Worm (Caenorhabditis elegans) whole organism, early embryonic: ENCODE measurements around the gene F56D2.3.

Source experiments
- B0310.2 ChIP-seq: sonication (generic microtip); optimal IDR thresholded peaks from 2 replicates; lab custom pipeline; 2016; ENCODE audit warnings: mild to moderate bottlenecking, missing genetic modification characterization, missing compliant biosample characterization
- F13C5.2 ChIP-seq: sonication (generic microtip); optimal IDR thresholded peaks from 2 replicates; lab custom pipeline; 2017; ENCODE audit warnings: mild to moderate bottlenecking, missing genetic modification characterization, inconsistent platforms, missing compliant biosample characterization
- ama-1 ChIP-seq: fragments of 150-350 bp; optimal IDR thresholded peaks from 2 replicates; lab custom pipeline; 2014
- ets-7 ChIP-seq: sonication (generic microtip); optimal IDR thresholded peaks from 2 replicates; lab custom pipeline; 2016; ENCODE audit warnings: missing genotype, missing genetic modification characterization, missing compliant biosample characterization
- flt-1 ChIP-seq: fragments of 200-800 bp; sonication (Bioruptor generic); IDR thresholded peaks from 2 replicates; pipeline ENCODE4 v1.3.6; 2022; ENCODE audit warnings: missing genetic modification characterization, missing compliant biosample characterization
- pes-1 ChIP-seq: fragments of 200-800 bp; sonication (Bioruptor generic); IDR thresholded peaks from 2 replicates; pipeline ENCODE4 v1.3.6; 2022; ENCODE audit warnings: missing genetic modification reagents, missing genetic modification characterization, missing compliant biosample characterization

DNA sequence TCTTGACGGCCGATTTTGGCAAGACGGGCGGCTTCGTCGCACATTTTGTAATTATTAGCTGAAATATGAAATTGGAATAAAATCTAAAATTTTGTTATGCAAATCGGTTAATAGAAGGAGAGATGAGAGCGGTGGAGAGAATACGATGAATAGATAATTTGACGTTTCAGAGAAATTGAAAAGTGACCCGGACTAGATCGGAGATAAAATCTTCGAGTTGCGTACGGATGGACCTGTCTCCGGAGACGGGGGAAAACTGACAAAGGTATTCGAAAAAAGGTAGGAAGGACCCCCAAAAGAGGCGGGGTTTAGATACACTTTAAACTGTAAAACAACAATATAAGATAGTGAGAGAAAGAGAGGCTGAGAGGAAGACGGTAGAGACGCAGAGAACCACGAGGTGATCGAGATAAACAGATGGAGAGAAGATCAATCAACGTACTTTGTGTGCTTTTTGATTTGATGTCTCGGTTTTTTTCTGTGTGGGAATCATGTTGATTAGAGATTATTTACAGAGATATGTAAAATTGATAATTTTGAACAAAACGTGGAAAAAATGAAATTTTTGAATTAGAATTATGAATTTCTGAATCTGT, 32.6 kb upstream of the F56D2.3 start, which contains the start of gene F09F7.6:
- TF ChIP-seq ama-1 (lab: Kevin White, UChicago), result no peak
- TF ChIP-seq B0310.2 (tag; lab: Kevin White, UChicago), result no peak
- no peak for TF ChIP-seq F13C5.2 (tag; lab: Kevin White, UChicago)
- TF ChIP-seq flt-1 (GFP tag; lab: Robert Waterston, UW), result no peak
- no peak for TF ChIP-seq ets-7
- no peak for TF ChIP-seq pes-1
